Fruit fly (Drosophila melanogaster) whole organism, pupa: ENCODE results near the gene mRpL49.

Source experiments
- CG10348 ChIP-seq: fragments of 200-800 bp; sonication (Bioruptor generic); IDR thresholded peaks from 2 replicates; pipeline ENCODE4 v1.3.6; 2022; ENCODE audit warnings: missing biosample characterization, missing genetic modification characterization
- CG12605 ChIP-seq: fragments of 200-800 bp; sonication (Bioruptor generic); IDR thresholded peaks from 2 replicates; pipeline ENCODE4 v1.3.6; 2022; ENCODE audit warnings: missing biosample characterization, missing genetic modification characterization
- CG13204 ChIP-seq: fragments of 200-800 bp; sonication (Bioruptor generic); optimal IDR thresholded peaks from 2 replicates; lab custom pipeline; 2018; ENCODE audit warnings: missing biosample characterization, mild to moderate bottlenecking, missing genetic modification characterization, moderate library complexity
- CG14655 ChIP-seq: fragments of 200-800 bp; sonication (Bioruptor generic); optimal IDR thresholded peaks from 3 replicates; lab custom pipeline; 2017; ENCODE audit warnings: mild to moderate bottlenecking, missing biosample characterization, missing genetic modification reagents, missing genetic modification characterization
- CG15710 ChIP-seq: fragments of 200-800 bp; sonication (Bioruptor generic); optimal IDR thresholded peaks from 2 replicates; lab custom pipeline; 2018; ENCODE audit warnings: missing biosample characterization, mild to moderate bottlenecking, missing genetic modification characterization, moderate library complexity
- CG17806 ChIP-seq: fragments of 200-800 bp; sonication (Bioruptor generic); optimal IDR thresholded peaks from 2 replicates; lab custom pipeline; 2018; ENCODE audit warnings: missing biosample characterization, mild to moderate bottlenecking, missing genetic modification characterization, moderate library complexity
- CG32121 ChIP-seq: fragments of 200-800 bp; sonication (Bioruptor generic); IDR thresholded peaks from 2 replicates; pipeline ENCODE4 v1.3.6; 2022; ENCODE audit warnings: missing biosample characterization, missing genetic modification characterization
- CG34367 ChIP-seq: fragments of 200-800 bp; sonication (Bioruptor generic); optimal IDR thresholded peaks from 2 replicates; lab custom pipeline; 2018; ENCODE audit warnings: missing biosample characterization, mild to moderate bottlenecking, missing genetic modification characterization
- CG4496 ChIP-seq: fragments of 200-800 bp; sonication (Bioruptor generic); IDR thresholded peaks from 3 replicates; pipeline ENCODE4 v1.3.6; 2022; ENCODE audit warnings: missing biosample characterization, missing genetic modification characterization
- CG8159 ChIP-seq: fragments of 200-800 bp; sonication (Bioruptor generic); optimal IDR thresholded peaks from 3 replicates; lab custom pipeline; 2018; ENCODE audit warnings: missing biosample characterization, mild to moderate bottlenecking, missing genetic modification characterization, moderate library complexity
- CG8301 ChIP-seq: fragments of 200-800 bp; sonication (Bioruptor generic); optimal IDR thresholded peaks from 2 replicates; lab custom pipeline; 2018; ENCODE audit warnings: missing biosample characterization, mild to moderate bottlenecking, missing genetic modification characterization
- CG9948 ChIP-seq: fragments of 200-800 bp; sonication (Bioruptor generic); optimal IDR thresholded peaks from 2 replicates; lab custom pipeline; 2018; ENCODE audit warnings: missing biosample characterization, mild to moderate bottlenecking, missing genetic modification characterization, moderate library complexity
- D1 ChIP-seq: fragments of 200-800 bp; sonication (Bioruptor generic); optimal IDR thresholded peaks from 2 replicates; lab custom pipeline; 2018; ENCODE audit warnings: missing biosample characterization, mild to moderate bottlenecking, missing genetic modification characterization, moderate library complexity
- EcR ChIP-seq: fragments of 200-800 bp; sonication (Bioruptor generic); optimal IDR thresholded peaks from 3 replicates; lab custom pipeline; 2019; ENCODE audit warnings: missing biosample characterization, missing genetic modification characterization, mild to moderate bottlenecking, moderate library complexity, missing genetic modification reagents
- Ets98B ChIP-seq: fragments of 200-800 bp; sonication (Bioruptor generic); IDR thresholded peaks from 2 replicates; pipeline ENCODE4 v1.3.6; 2022; ENCODE audit warnings: missing biosample characterization, missing genetic modification characterization
- Pif1A ChIP-seq: fragments of 200-800 bp; sonication (Bioruptor generic); optimal IDR thresholded peaks from 3 replicates; lab custom pipeline; 2016; ENCODE audit warnings: missing biosample characterization, missing genetic modification characterization
- Pif1B ChIP-seq: fragments of 200-800 bp; sonication (Bioruptor generic); optimal IDR thresholded peaks from 3 replicates; lab custom pipeline; 2016; ENCODE audit warnings: missing biosample characterization, missing genetic modification characterization
- Snoo ChIP-seq: fragments of 200-800 bp; sonication (Bioruptor generic); optimal IDR thresholded peaks from 3 replicates; lab custom pipeline; 2017; ENCODE audit warnings: missing biosample characterization, mild to moderate bottlenecking, missing genetic modification characterization, inconsistent platforms
- fd96Ca ChIP-seq: fragments of 200-800 bp; sonication (Bioruptor generic); IDR thresholded peaks from 3 replicates; pipeline ENCODE4 v1.3.6; 2022; ENCODE audit warnings: missing biosample characterization, missing genetic modification characterization
- gl ChIP-seq: fragments of 200-800 bp; sonication (Bioruptor generic); optimal IDR thresholded peaks from 2 replicates; lab custom pipeline; 2018; ENCODE audit warnings: missing biosample characterization, mild to moderate bottlenecking, missing genetic modification characterization
- rn ChIP-seq: fragments of 200-800 bp; sonication (Bioruptor generic); IDR thresholded peaks from 2 replicates; pipeline ENCODE4 v1.3.6; 2022; ENCODE audit warnings: missing biosample characterization, missing genetic modification characterization

Gene mRpL49

dm6 chrX:12903099-12903616 lies 3.7 kb upstream of the mRpL49 start, which contains the start of gene Flad1:
Gene Flad1, minus strand, starts transcription at chrX:12903516.
- no peak for TF ChIP-seq CG8301
- TF ChIP-seq Pif1B (GFP tag; lab: Kevin White, UChicago), result no peak
- TF ChIP-seq gl (tag; lab: Kevin White, UChicago), result no peak
- no peak for TF ChIP-seq Ets98B (GFP tag; lab: Robert Waterston, UW)
- no peak for TF ChIP-seq D1 (tag; lab: Kevin White, UChicago)
- no peak for TF ChIP-seq CG15710
- TF ChIP-seq Snoo, result no peak
- 0 out of 2 replicates have a peak, but pooled peaks have one; percentile 8 for TF ChIP-seq CG32121 (GFP tag; lab: Robert Waterston, UW)
- TF ChIP-seq rn, result no peak
- 0 out of 3 replicates have a peak, but pooled peaks have one; percentile 20 for TF ChIP-seq fd96Ca (GFP tag; lab: Robert Waterston, UW)
- no peak for TF ChIP-seq CG17806
- TF ChIP-seq EcR, result no peak
- TF ChIP-seq Pif1A (GFP tag; lab: Kevin White, UChicago), result no peak
- no peak for TF ChIP-seq CG4496 (GFP tag; lab: Robert Waterston, UW)
- peak; percentile 18; the same call in 1 of the 2 replicates for TF ChIP-seq CG12605 (GFP tag; lab: Robert Waterston, UW)
- TF ChIP-seq CG8159 (tag; lab: Kevin White, UChicago), result no peak
- no peak for TF ChIP-seq CG14655 (GFP tag; lab: Kevin White, UChicago)
- no peak for TF ChIP-seq CG10348
- TF ChIP-seq, all 21 proteins: peak for 3

DNA sequence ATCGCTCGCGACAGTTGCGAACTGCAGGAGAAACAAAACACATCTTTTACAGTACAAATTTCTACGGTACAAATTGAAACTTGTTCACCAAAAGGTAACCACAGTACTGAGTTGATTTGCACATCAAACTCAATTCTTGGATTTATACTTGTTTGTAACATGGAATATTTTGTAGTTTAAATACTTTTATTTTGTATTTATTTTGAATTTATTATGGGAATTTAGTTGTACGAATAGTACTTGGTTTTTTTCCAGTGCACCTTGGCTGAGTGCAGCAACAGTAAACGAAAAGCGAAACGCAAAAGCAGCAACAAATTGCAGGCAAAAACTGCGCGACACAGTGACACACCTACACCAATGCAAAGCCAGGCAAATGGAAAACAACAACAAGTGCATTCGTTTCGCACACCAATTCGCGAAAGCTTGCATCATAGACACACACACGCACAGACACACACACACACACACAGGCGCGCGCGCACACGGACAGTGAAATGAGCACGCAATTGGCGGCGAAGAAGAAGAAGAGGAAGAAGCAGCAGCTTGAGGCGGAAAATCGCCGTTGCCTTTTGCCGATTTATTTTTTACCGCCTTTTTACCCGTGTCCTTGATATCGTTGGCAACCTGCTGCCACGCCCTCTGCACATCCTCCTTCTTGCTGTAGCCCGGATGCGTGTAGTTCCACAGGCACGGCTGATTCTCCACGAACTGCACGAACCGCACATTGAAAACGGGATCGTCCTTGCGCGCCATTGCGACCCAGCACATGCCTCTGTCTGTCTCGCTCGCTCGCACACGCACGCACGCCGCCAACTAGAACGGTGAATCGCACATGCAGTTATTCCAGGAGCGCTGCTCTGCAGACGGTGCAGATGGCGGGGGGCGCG lies 1.6 kb upstream of the mRpL49 start:
- TF ChIP-seq CG12605 (GFP tag; lab: Robert Waterston, UW) (peak; percentile 69), CG34367 (tag; lab: Kevin White, UChicago) (peak; percentile 12), CG9948 (peak; percentile 38), Snoo (peak; percentile 9), CG17806 (peak; percentile 22), CG8301 (peak; percentile 55), CG10348 (no peak), EcR (no peak), Pif1A (GFP tag; lab: Kevin White, UChicago) (peak; percentile 52), CG14655 (GFP tag; lab: Kevin White, UChicago) (peak; percentile 53), fd96Ca (GFP tag; lab: Robert Waterston, UW) (peak; percentile 63; the same call in 2 of the 3 replicates), CG8159 (tag; lab: Kevin White, UChicago) (peak; percentile 42), gl (tag; lab: Kevin White, UChicago) (no peak), CG13204 (GFP tag; lab: Kevin White, UChicago) (peak; percentile 36), rn (peak; percentile 22; the same call in 1 of the 2 replicates), Pif1B (GFP tag; lab: Kevin White, UChicago) (peak; percentile 33), CG32121 (GFP tag; lab: Robert Waterston, UW) (peak; percentile 59), CG4496 (GFP tag; lab: Robert Waterston, UW) (no peak), Ets98B (GFP tag; lab: Robert Waterston, UW) (peak; percentile 80), CG15710 (peak; percentile 28), D1 (tag; lab: Kevin White, UChicago) (no peak)

dm6 chrX:12905901-12906689 lies 810 bp upstream of the mRpL49 start, which contains the start of gene CG4404:
Gene CG4404, minus strand, starts transcription at chrX:12906018.
- no peak for TF ChIP-seq Snoo
- peak; percentile 68; the same call in 2 of the 3 replicates for TF ChIP-seq fd96Ca (GFP tag; lab: Robert Waterston, UW)
- TF ChIP-seq Ets98B (GFP tag; lab: Robert Waterston, UW), result peak; percentile 48
- peak; percentile 42 for TF ChIP-seq CG32121 (GFP tag; lab: Robert Waterston, UW)
- TF ChIP-seq CG4496 (GFP tag; lab: Robert Waterston, UW), result peak; percentile 62; the same call in 2 of the 3 replicates
- TF ChIP-seq gl (tag; lab: Kevin White, UChicago), result no peak
- peak; percentile 11 for TF ChIP-seq CG8301
- TF ChIP-seq CG14655 (GFP tag; lab: Kevin White, UChicago), result peak; percentile 24

DNA sequence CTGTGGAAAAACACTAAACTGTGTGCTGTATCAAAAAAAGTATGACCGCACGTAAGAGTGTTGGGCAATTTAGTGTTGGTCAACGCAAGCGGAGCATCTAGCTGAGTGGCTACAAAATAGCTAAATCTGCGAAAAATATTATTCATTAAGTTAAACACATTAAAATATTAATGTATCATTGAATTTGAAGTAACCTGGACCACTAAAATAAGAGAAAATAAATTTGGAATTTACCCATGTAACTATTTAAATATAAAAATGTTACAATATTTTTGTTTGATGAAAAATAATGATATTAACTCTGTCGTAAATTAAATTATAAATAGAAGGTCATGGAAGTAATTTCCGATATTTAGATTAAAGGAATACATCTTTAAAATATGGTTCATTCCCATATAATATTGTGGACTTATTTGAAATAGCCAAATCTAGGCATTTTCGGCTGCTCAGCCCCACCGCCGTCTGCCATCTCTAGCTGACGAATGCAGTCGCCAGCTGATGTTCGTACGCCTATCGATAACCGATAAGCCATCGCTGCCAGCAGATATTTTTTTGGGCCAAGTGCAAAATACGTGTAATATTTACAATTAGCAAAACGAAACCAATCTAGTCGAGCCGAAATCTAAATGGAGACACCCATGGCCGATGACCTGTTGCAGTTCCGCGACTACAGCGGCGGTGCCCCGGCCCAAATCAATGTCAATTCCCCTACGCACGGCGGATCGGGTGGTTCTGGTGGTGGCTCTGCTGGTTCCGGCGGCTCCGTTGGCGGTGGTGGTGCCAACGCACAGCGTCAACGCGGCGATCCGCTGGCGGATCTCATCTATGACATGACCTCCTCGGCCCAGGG lies 2.9 kb downstream of the mRpL49 start, which contains the start of the genes Brms1 and CG4645:
Brms1 (minus strand) TSS at position 46 of the 850 bp plus-strand sequence.
CG4645 (plus strand) TSS at position 377 of the 850 bp plus-strand sequence.
- TF ChIP-seq rn (no peak), CG14655 (GFP tag; lab: Kevin White, UChicago) (peak; percentile 49), Pif1A (GFP tag; lab: Kevin White, UChicago) (no peak), CG17806 (no peak), CG9948 (peak; percentile 11), CG32121 (GFP tag; lab: Robert Waterston, UW) (no peak), gl (tag; lab: Kevin White, UChicago) (no peak), CG15710 (peak; percentile 46), Pif1B (GFP tag; lab: Kevin White, UChicago) (peak; percentile 11), EcR (no peak), CG12605 (GFP tag; lab: Robert Waterston, UW) (no peak), fd96Ca (GFP tag; lab: Robert Waterston, UW) (no peak; the same call in 2 of the 3 replicates), Snoo (no peak), CG8159 (tag; lab: Kevin White, UChicago) (peak; percentile 45), Ets98B (GFP tag; lab: Robert Waterston, UW) (no peak), CG8301 (peak; percentile 13), CG34367 (tag; lab: Kevin White, UChicago) (no peak), CG13204 (GFP tag; lab: Kevin White, UChicago) (no peak), CG10348 (no peak), CG4496 (GFP tag; lab: Robert Waterston, UW) (no peak; the same call in 2 of the 3 replicates), D1 (tag; lab: Kevin White, UChicago) (no peak)
